Fruit fly (Drosophila melanogaster) whole organism, adult: Measurements from ENCODE around the gene CG18810.
A peak's percentile ranks its signal among the peaks of the same experiment; 100 is the strongest.

Source experiments
- CG11617 ChIP-seq: fragments of 200-800 bp; sonication (Bioruptor generic); optimal IDR thresholded peaks from 2 replicates; lab custom pipeline; 2017; ENCODE audit warnings: mild to moderate bottlenecking, missing biosample characterization, missing genetic modification reagents, missing genetic modification characterization
- CG12768 ChIP-seq: fragments of 200-800 bp; sonication (Bioruptor generic); optimal IDR thresholded peaks from 2 replicates; lab custom pipeline; 2017; ENCODE audit warnings: missing biosample characterization, missing genetic modification characterization, mild to moderate bottlenecking, moderate library complexity, missing genetic modification reagents
- CG14711 ChIP-seq: fragments of 200-800 bp; sonication (Bioruptor generic); optimal IDR thresholded peaks from 2 replicates; lab custom pipeline; 2018; ENCODE audit warnings: missing biosample characterization, mild to moderate bottlenecking, missing genetic modification characterization, moderate library complexity
- CG1620 ChIP-seq: fragments of 200-800 bp; sonication (Bioruptor generic); optimal IDR thresholded peaks from 2 replicates; lab custom pipeline; 2016; ENCODE audit warnings: missing biosample characterization, missing genetic modification characterization
- CG33017 ChIP-seq: fragments of 200-800 bp; sonication (Bioruptor generic); optimal IDR thresholded peaks from 2 replicates; lab custom pipeline; 2018; ENCODE audit warnings: missing biosample characterization, mild to moderate bottlenecking, missing genetic modification characterization, moderate library complexity
- CG5204 ChIP-seq: fragments of 200-800 bp; sonication (Bioruptor generic); optimal IDR thresholded peaks from 2 replicates; lab custom pipeline; 2016; ENCODE audit warnings: missing biosample characterization, missing genetic modification characterization
- CG7045 ChIP-seq: fragments of 200-800 bp; sonication (Bioruptor generic); optimal IDR thresholded peaks from 2 replicates; lab custom pipeline; 2017; ENCODE audit warnings: missing biosample characterization, mild to moderate bottlenecking, missing genetic modification characterization
- CG7101 ChIP-seq: fragments of 200-800 bp; sonication (Bioruptor generic); optimal IDR thresholded peaks from 2 replicates; lab custom pipeline; 2018; ENCODE audit warnings: missing biosample characterization, mild to moderate bottlenecking, missing genetic modification characterization, moderate library complexity
- Clk ChIP-seq: fragments of 200-800 bp; sonication (Bioruptor generic); optimal IDR thresholded peaks from 2 replicates; lab custom pipeline; 2017; ENCODE audit warnings: missing biosample characterization, missing genetic modification characterization
- Crg-1 ChIP-seq: fragments of 200-800 bp; sonication (Bioruptor generic); optimal IDR thresholded peaks from 2 replicates; lab custom pipeline; 2016; ENCODE audit warnings: missing biosample characterization, missing genetic modification characterization
- Hr96 ChIP-seq: fragments of 200-800 bp; sonication (Bioruptor generic); optimal IDR thresholded peaks from 2 replicates; lab custom pipeline; 2016; ENCODE audit warnings: missing biosample characterization, missing genetic modification characterization
- Mnt ChIP-seq: fragments of 200-800 bp; sonication (Bioruptor generic); optimal IDR thresholded peaks from 2 replicates; lab custom pipeline; 2016; ENCODE audit warnings: missing biosample characterization, mild to moderate bottlenecking, missing genetic modification characterization
- bab1 ChIP-seq: fragments of 200-800 bp; sonication (Bioruptor generic); optimal IDR thresholded peaks from 3 replicates; lab custom pipeline; 2019; ENCODE audit warnings: missing biosample characterization, mild to moderate bottlenecking, missing genetic modification characterization, moderate library complexity
- cic ChIP-seq: fragments of 200-800 bp; sonication (Bioruptor generic); optimal IDR thresholded peaks from 2 replicates; lab custom pipeline; 2017; ENCODE audit warnings: missing biosample characterization, mild to moderate bottlenecking, missing genetic modification characterization, moderate library complexity
- cnc ChIP-seq, 2 experiments: fragments of >200 bp; optimal IDR thresholded peaks; 2 replicates each; lab custom pipeline; 2017
- kay ChIP-seq: fragments of 200-800 bp; sonication (Bioruptor generic); peaks from one replicate; lab custom pipeline; 2016; ENCODE audit warnings: missing biosample characterization, missing genetic modification characterization, borderline replicate concordance
- ovo ChIP-seq: fragments of 200-800 bp; sonication (Bioruptor generic); optimal IDR thresholded peaks from 2 replicates; lab custom pipeline; 2016; ENCODE audit warnings: missing biosample characterization, missing genetic modification characterization
- pad ChIP-seq: fragments of 200-800 bp; sonication (Bioruptor generic); optimal IDR thresholded peaks from 3 replicates; lab custom pipeline; 2017; ENCODE audit warnings: missing biosample characterization, missing genetic modification characterization, mild to moderate bottlenecking, moderate library complexity, missing genetic modification reagents
- tj ChIP-seq: fragments of 200-800 bp; sonication (Bioruptor generic); optimal IDR thresholded peaks from 3 replicates; lab custom pipeline; 2017; ENCODE audit warnings: missing biosample characterization, mild to moderate bottlenecking, missing genetic modification characterization, moderate library complexity
- toe ChIP-seq: fragments of 200-800 bp; sonication (Bioruptor generic); optimal IDR thresholded peaks from 2 replicates; lab custom pipeline; 2016; ENCODE audit warnings: missing biosample characterization, missing genetic modification characterization

CG18810 gene

DNA sequence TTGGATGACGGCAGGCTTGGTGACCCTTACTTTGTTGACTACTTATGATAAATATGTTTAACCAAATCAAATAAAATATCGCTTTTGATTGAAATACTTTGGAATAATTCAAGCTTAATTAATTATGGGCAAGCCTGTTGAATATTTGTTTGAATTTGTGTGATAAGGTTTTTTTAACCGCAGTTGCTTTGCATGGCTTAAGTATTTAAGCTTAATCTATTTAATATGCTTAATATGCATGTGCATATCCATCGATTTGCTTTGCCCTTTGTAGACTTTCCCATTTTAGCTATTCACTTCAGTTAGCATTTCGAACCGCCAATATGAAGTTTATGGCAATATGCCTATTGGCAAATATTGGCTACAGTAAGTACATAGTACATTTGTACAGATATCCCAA, 8.1 kb upstream of the CG18810 start, which contains the start of gene Sfp38D:
TSS of gene Sfp38D (plus strand) at position 301 of the 400 bp plus-strand sequence.
- no peak for TF ChIP-seq cnc (optimal IDR thresholded peaks at IDR 0.05; lab: Kevin White, UChicago)
- no peak for TF ChIP-seq cic (GFP tag; lab: Kevin White, UChicago)
- no peak for TF ChIP-seq CG14711 (tag; lab: Kevin White, UChicago)
- no peak for TF ChIP-seq CG1620 (GFP tag; lab: Kevin White, UChicago)
- no peak for TF ChIP-seq ovo (GFP tag; lab: Kevin White, UChicago)
- TF ChIP-seq Hr96 (GFP tag; lab: Kevin White, UChicago), result no peak
- TF ChIP-seq CG12768 (GFP tag; lab: Kevin White, UChicago), result no peak
- TF ChIP-seq Crg-1 (GFP tag; lab: Kevin White, UChicago), result no peak
- TF ChIP-seq CG7045 (GFP tag; lab: Kevin White, UChicago), result no peak
- no peak for TF ChIP-seq kay (GFP tag; lab: Kevin White, UChicago)
- TF ChIP-seq CG7101 (tag; lab: Kevin White, UChicago), result no peak
- no peak for TF ChIP-seq pad (GFP tag; lab: Kevin White, UChicago)
- TF ChIP-seq Mnt, result no peak
- no peak for TF ChIP-seq tj (GFP tag; lab: Kevin White, UChicago)

DNA sequence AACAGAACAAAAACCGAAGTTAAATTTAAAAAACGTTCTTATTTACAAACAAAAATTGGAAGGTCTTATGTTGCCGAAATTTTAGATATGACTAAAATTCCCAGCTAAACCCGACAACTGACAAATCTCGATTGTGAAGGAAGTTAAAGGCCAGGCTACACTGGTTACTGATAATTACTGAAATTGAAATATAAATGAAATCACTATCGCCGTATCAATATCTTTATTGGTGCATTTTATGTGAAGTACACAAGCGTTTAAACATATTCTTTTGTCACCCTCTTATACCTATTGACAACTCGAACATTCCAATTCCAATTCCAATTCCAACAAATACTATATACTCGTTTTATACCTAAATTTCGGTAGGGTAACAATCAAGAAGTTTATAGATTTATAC, 5.6 kb upstream of the CG18810 start, which contains the start of gene CG17470:
TSS of gene CG17470 (minus strand) at position 101 of the 400 bp plus-strand sequence.
- no peak for TF ChIP-seq ovo (GFP tag; lab: Kevin White, UChicago)
- TF ChIP-seq Hr96 (GFP tag; lab: Kevin White, UChicago), result no peak
- no peak for TF ChIP-seq CG1620 (GFP tag; lab: Kevin White, UChicago)
- TF ChIP-seq CG33017, result no peak
- no peak for TF ChIP-seq tj (GFP tag; lab: Kevin White, UChicago)
- TF ChIP-seq CG7045 (GFP tag; lab: Kevin White, UChicago), result no peak
- no peak for TF ChIP-seq cnc (optimal IDR thresholded peaks at IDR 0.05; lab: Kevin White, UChicago)
- no peak for TF ChIP-seq cic (GFP tag; lab: Kevin White, UChicago)
- TF ChIP-seq Crg-1 (GFP tag; lab: Kevin White, UChicago), result no peak
- TF ChIP-seq Mnt, result no peak
- TF ChIP-seq CG12768 (GFP tag; lab: Kevin White, UChicago), result no peak
- no peak for TF ChIP-seq kay (GFP tag; lab: Kevin White, UChicago)
- no peak for TF ChIP-seq Clk (GFP tag; lab: Kevin White, UChicago)
- no peak for TF ChIP-seq CG5204 (GFP tag; lab: Kevin White, UChicago)
- TF ChIP-seq bab1 (GFP tag; lab: Kevin White, UChicago), result no peak
- no peak for TF ChIP-seq toe (GFP tag; lab: Kevin White, UChicago)
- no peak for TF ChIP-seq CG14711 (tag; lab: Kevin White, UChicago)
- no peak for TF ChIP-seq CG11617 (GFP tag; lab: Kevin White, UChicago)

DNA sequence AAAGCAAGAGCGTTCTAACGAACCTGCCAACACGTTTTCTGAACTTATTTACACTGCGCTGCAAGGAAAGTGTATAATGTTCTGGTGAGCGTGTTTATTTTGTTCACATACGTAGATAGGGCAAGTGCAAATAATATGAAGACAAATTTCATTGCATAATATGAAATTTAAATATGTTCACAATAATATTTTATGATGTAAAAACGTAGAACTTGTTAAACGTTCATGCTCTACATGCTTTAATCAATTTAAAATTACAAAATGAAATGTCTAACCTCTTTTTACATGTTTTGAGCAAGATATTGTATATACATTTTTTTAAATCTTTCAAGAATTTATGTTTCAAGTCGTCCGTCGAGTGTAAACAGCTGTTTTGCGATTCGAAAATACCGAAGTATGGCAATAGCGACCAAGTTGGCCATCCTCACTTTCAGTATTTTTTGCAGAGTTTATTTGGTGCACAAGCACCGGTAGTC, 3.3 kb upstream of the CG18810 start, which contains the start of the genes phr6-4 and CG2608:
TSS of gene phr6-4 (minus strand) at position 398 of the 476 bp plus-strand sequence.
TSS of gene CG2608 (plus strand) at position 429 of the 476 bp plus-strand sequence.
- TF ChIP-seq CG33017 (peak; percentile 91), CG1620 (GFP tag; lab: Kevin White, UChicago) (peak; percentile 76), cnc (optimal IDR thresholded peaks at IDR 0.05; lab: Kevin White, UChicago) (no peak), CG7101 (tag; lab: Kevin White, UChicago) (peak; percentile 91), Mnt (peak; percentile 72), CG5204 (GFP tag; lab: Kevin White, UChicago) (no peak), bab1 (GFP tag; lab: Kevin White, UChicago) (peak; percentile 89), kay (GFP tag; lab: Kevin White, UChicago) (peak; percentile 90), cic (GFP tag; lab: Kevin White, UChicago) (peak; percentile 42), CG7045 (GFP tag; lab: Kevin White, UChicago) (peak; percentile 92), pad (GFP tag; lab: Kevin White, UChicago) (peak; percentile 72), CG12768 (GFP tag; lab: Kevin White, UChicago) (peak; percentile 89), CG11617 (GFP tag; lab: Kevin White, UChicago) (peak; percentile 92), ovo (GFP tag; lab: Kevin White, UChicago) (peak; percentile 40), Hr96 (GFP tag; lab: Kevin White, UChicago) (peak; percentile 71), toe (GFP tag; lab: Kevin White, UChicago) (peak; percentile 74), tj (GFP tag; lab: Kevin White, UChicago) (peak; percentile 58), CG14711 (tag; lab: Kevin White, UChicago) (peak; percentile 86), Clk (GFP tag; lab: Kevin White, UChicago) (peak; percentile 23), Crg-1 (GFP tag; lab: Kevin White, UChicago) (peak; percentile 73)

DNA sequence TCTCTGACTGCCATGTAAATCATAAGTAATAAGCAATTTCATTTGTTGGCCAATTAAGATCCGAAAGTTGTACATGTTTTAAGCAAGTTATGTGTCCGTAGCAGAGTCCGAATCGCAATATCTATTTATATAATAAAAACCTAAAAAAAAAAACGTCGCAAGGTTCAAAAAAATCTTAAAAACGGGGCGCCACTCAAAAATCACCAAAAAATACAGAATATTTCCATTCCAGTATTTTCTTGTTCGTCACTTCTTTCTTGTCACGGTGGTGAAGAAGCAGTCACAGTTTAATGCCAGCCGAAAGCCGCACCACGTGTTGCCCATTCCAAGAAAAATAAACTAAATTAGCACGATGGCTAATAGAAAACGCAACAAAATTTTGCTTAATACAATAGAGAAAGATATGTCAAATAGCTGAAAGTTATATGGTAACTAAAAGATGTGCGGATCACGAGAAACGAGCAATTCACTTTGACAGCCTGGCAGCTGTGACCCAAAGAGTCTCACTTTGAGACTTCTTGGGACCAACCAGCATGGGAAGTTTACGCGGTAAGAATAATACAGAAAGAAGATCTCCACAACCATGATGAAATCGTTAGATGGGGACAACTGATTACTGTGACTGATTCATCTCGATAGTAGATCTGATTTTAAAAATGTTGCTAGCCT, 1.3 kb upstream of the CG18810 start:
- no peak for TF ChIP-seq ovo (GFP tag; lab: Kevin White, UChicago)
- TF ChIP-seq cnc (optimal IDR thresholded peaks at IDR 0.05; lab: Kevin White, UChicago), result no peak
- no peak for TF ChIP-seq CG33017
- no peak for TF ChIP-seq pad (GFP tag; lab: Kevin White, UChicago)
- no peak for TF ChIP-seq CG12768 (GFP tag; lab: Kevin White, UChicago)
- peak; percentile 97 for TF ChIP-seq Mnt
- TF ChIP-seq CG14711 (tag; lab: Kevin White, UChicago), result peak; percentile 22
- peak; percentile 15 for TF ChIP-seq CG11617 (GFP tag; lab: Kevin White, UChicago)
- TF ChIP-seq Crg-1 (GFP tag; lab: Kevin White, UChicago), result peak; percentile 22
- peak; percentile 25 for TF ChIP-seq toe (GFP tag; lab: Kevin White, UChicago)
- TF ChIP-seq tj (GFP tag; lab: Kevin White, UChicago), result no peak
- TF ChIP-seq kay (GFP tag; lab: Kevin White, UChicago), result peak; percentile 92
- TF ChIP-seq CG1620 (GFP tag; lab: Kevin White, UChicago), result peak; percentile 3
- no peak for TF ChIP-seq Clk (GFP tag; lab: Kevin White, UChicago)
- TF ChIP-seq Hr96 (GFP tag; lab: Kevin White, UChicago), result no peak
- peak; percentile 1 for TF ChIP-seq CG7101 (tag; lab: Kevin White, UChicago)
- TF ChIP-seq cic (GFP tag; lab: Kevin White, UChicago), result no peak
- TF ChIP-seq CG5204 (GFP tag; lab: Kevin White, UChicago), result no peak
- no peak for TF ChIP-seq bab1 (GFP tag; lab: Kevin White, UChicago)
- no peak for TF ChIP-seq CG7045 (GFP tag; lab: Kevin White, UChicago)
